Worm (Caenorhabditis elegans): ENCODE measurements around the gene C28D4.8.
"Not testable (repeated sequence)": the region's sequence is repeated elsewhere in the genome, so short reads cannot be mapped to it uniquely, and the experiment has no call there.

C28D4.8 gene

ce11 chrIV:9740851-9741549, 7.2 kb downstream of the C28D4.8 start, which contains the start of gene gln-6:
TSS of gene gln-6 (minus strand) at chrIV:9740901.
- TF ChIP-seq F13H6.1 (tag; optimal IDR thresholded peaks at IDR 0.05); ceh-6 (GFP tag; optimal IDR thresholded peaks at IDR 0.05); sox-2 (GFP tag; IDR thresholded peaks at IDR 0.05): not testable (repeated sequence)

- no peak for TF ChIP-seq K02D7.2 (tag; optimal IDR thresholded peaks at IDR 0.05)
- no peak for TF ChIP-seq elt-2 (tag; optimal IDR thresholded peaks at IDR 0.05)
- TF ChIP-seq pqm-1 (tag; optimal IDR thresholded peaks at IDR 0.05): no peak
- TF ChIP-seq fkh-6 (tag; optimal IDR thresholded peaks at IDR 0.05): no peak
- TF ChIP-seq C38D4.7 (GFP tag; optimal IDR thresholded peaks at IDR 0.05): no peak
- no peak for TF ChIP-seq ref-2 (tag; optimal IDR thresholded peaks at IDR 0.05)
- TF ChIP-seq ceh-24 (tag; optimal IDR thresholded peaks at IDR 0.05): no peak
- no peak for TF ChIP-seq hlh-6 (tag; optimal IDR thresholded peaks at IDR 0.05)
- no peak for TF ChIP-seq pag-3 (tag; optimal IDR thresholded peaks at IDR 0.05; ENCODE audit: borderline replicate concordance)
- no peak for TF ChIP-seq pha-2 (tag; optimal IDR thresholded peaks at IDR 0.05)
- no peak for TF ChIP-seq ceh-6 (GFP tag; optimal IDR thresholded peaks at IDR 0.05)
These were observed 9.2 kb downstream of the C28D4.8 start for ce11 chrIV:9739001-9739400.

- no peak for TF ChIP-seq syd-9 (tag; optimal IDR thresholded peaks at IDR 0.05)
- no peak for TF ChIP-seq ttx-3 (tag; optimal IDR thresholded peaks at IDR 0.05)
- no peak for TF ChIP-seq ceh-34 (tag; optimal IDR thresholded peaks at IDR 0.05)
- TF ChIP-seq odd-2 (tag; optimal IDR thresholded peaks at IDR 0.05): no peak
- TF ChIP-seq dmd-4 (tag; optimal IDR thresholded peaks at IDR 0.05; ENCODE audit: borderline replicate concordance): no peak
These were observed 10.0 kb downstream of the C28D4.8 start, which contains the start of gene C28D4.10 for ce11 chrIV:9738194-9738593. TSS of gene C28D4.10 (plus strand) at chrIV:9738494.

ce11 chrIV:9737204-9737790, 10.9 kb downstream of the C28D4.8 start, which contains the start of gene cka-1:
TSS of gene cka-1 (minus strand) at chrIV:9737621.
- TF ChIP-seq nfya-1 (tag; optimal IDR thresholded peaks at IDR 0.05) (no peak), elt-2 (tag; optimal IDR thresholded peaks at IDR 0.05) (peak; percentile 31), ceh-22 (tag; optimal IDR thresholded peaks at IDR 0.05) (no peak), sox-2 (GFP tag; IDR thresholded peaks at IDR 0.05) (no peak)

ce11 chrIV:9735750-9736149, 12.5 kb downstream of the C28D4.8 start:
- TF ChIP-seq elt-2 (tag; optimal IDR thresholded peaks at IDR 0.05) (peak; percentile 64), lin-11 (tag; optimal IDR thresholded peaks at IDR 0.05) (no peak), che-1 (tag; optimal IDR thresholded peaks at IDR 0.05) (no peak), ceh-45 (GFP tag; IDR thresholded peaks at IDR 0.05) (no peak), ceh-6 (GFP tag; optimal IDR thresholded peaks at IDR 0.05) (no peak), ceh-34 (tag; optimal IDR thresholded peaks at IDR 0.05) (no peak), fkh-10 (GFP tag; optimal IDR thresholded peaks at IDR 0.05) (no peak), ztf-16 (tag; optimal IDR thresholded peaks at IDR 0.05) (no peak)

- TF ChIP-seq unc-42 (tag; optimal IDR thresholded peaks at IDR 0.05) (no peak), eyg-1 (tag; optimal IDR thresholded peaks at IDR 0.05) (no peak), K09A11.1 (tag; optimal IDR thresholded peaks at IDR 0.05; ENCODE audit: insufficient read depth) (no peak), lim-6 (tag; optimal IDR thresholded peaks at IDR 0.05) (no peak), ceh-30 (tag; optimal IDR thresholded peaks at IDR 0.05) (no peak), ttx-3 (tag; optimal IDR thresholded peaks at IDR 0.05) (no peak), rnt-1 (tag; optimal IDR thresholded peaks at IDR 0.05) (no peak), lin-11 (tag; optimal IDR thresholded peaks at IDR 0.05) (no peak), pag-3 (tag; optimal IDR thresholded peaks at IDR 0.05; ENCODE audit: borderline replicate concordance) (no peak), ceh-9 (tag; optimal IDR thresholded peaks at IDR 0.05) (no peak), sdc-2 (tag; optimal IDR thresholded peaks at IDR 0.05) (no peak), ref-2 (tag; optimal IDR thresholded peaks at IDR 0.05) (no peak), pqm-1 (tag; optimal IDR thresholded peaks at IDR 0.05) (no peak), pros-1 (tag; optimal IDR thresholded peaks at IDR 0.05) (no peak), madf-2 (tag; optimal IDR thresholded peaks at IDR 0.05) (no peak), pax-1 (tag; optimal IDR thresholded peaks at IDR 0.05) (no peak), fax-1 (tag; optimal IDR thresholded peaks at IDR 0.05) (no peak), ceh-48 (tag; optimal IDR thresholded peaks at IDR 0.05) (no peak), Y22D7AL.16 (tag; optimal IDR thresholded peaks at IDR 0.05) (no peak)
These were observed 13.4 kb downstream of the C28D4.8 start for ce11 chrIV:9734861-9735260.
